Worm (Caenorhabditis elegans): ENCODE measurements around the gene hrpa-1.

DNA sequence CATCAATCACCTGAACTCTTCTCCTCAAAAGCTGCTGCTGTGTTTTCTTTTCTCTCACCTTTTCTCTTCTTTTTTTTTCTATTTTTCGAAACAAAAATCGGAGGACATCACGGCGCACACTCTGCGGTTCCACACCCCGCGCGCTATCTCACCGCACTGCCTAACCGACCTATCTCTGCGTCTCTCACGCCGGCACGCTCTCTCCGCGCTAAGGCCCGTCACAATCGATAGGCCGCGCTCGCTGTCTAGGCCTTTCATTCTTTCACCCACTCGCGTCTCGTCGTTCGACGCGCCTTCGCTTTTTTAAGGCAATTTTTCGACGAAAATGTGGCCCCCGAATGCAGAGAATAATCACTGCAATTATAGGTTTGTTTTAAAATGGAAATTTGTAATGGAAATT lies 27.4 kb downstream of the hrpa-1 start, which contains the start of gene zip-11:
- TF ChIP-seq klf-2 (GFP tag; conservative IDR thresholded peaks at IDR 0.05): no peak
- no peak for TF ChIP-seq flt-1 (GFP tag; IDR thresholded peaks at IDR 0.05)
- no peak for TF ChIP-seq med-1 (GFP tag; optimal IDR thresholded peaks at IDR 0.05; ENCODE audit: insufficient read depth)
- TF ChIP-seq T22C8.4 (GFP tag; IDR thresholded peaks at IDR 0.05): peak; percentile 62; the same call in 1 of the 2 replicates
